Worm (Caenorhabditis elegans) whole organism, midembryonic: ENCODE results near the gene F59B1.4.

Source experiments
- flt-1 ChIP-seq: fragments of 200-800 bp; sonication (Bioruptor generic); IDR thresholded peaks from 2 replicates; pipeline ENCODE4 v1.3.6; 2022; ENCODE audit warnings: missing genetic modification characterization, missing compliant biosample characterization
- med-1 ChIP-seq: sonication (generic microtip); optimal IDR thresholded peaks from 2 replicates; lab custom pipeline; 2017; ENCODE audit warnings: missing genetic modification characterization, mild to moderate bottlenecking, missing compliant biosample characterization, antibody characterized with exemption, missing genetic modification reagents; ENCODE audit not compliant: insufficient read depth
- ref-1 ChIP-seq: fragments of 200-800 bp; sonication (Bioruptor generic); conservative IDR thresholded peaks from 2 replicates; pipeline ENCODE4 v1.3.6; 2022; ENCODE audit warnings: missing genetic modification reagents, missing genetic modification characterization, missing compliant biosample characterization
- tab-1 ChIP-seq: fragments of 200-800 bp; sonication (Bioruptor generic); IDR thresholded peaks from 2 replicates; pipeline ENCODE4 v1.3.6; 2022; ENCODE audit warnings: missing genetic modification characterization, missing compliant biosample characterization
- ztf-23 ChIP-seq: fragments of 200-800 bp; sonication (Bioruptor generic); IDR thresholded peaks from 2 replicates; pipeline ENCODE4 v1.3.6; 2022; ENCODE audit warnings: missing genetic modification reagents, missing genetic modification characterization, missing compliant biosample characterization

- no peak for TF ChIP-seq flt-1 (GFP tag; lab: Robert Waterston, UW)
- no peak for TF ChIP-seq ref-1 (GFP tag; lab: Robert Waterston, UW)
- TF ChIP-seq tab-1 (GFP tag; lab: Robert Waterston, UW): no peak
- TF ChIP-seq med-1: no peak
- no peak for TF ChIP-seq ztf-23
These were observed 16.1 kb downstream of the F59B1.4 start for ce11 chrV:3610709-3611108.
